Worm (Caenorhabditis elegans) whole organism, L2 larva: ENCODE data around the gene lact-1.
A peak's percentile ranks its signal among the peaks of the same experiment; 100 is the strongest.

ENCODE experiments used
- Y55F3AM.14 ChIP-seq: fragments of 200-800 bp; sonication (Bioruptor generic); optimal IDR thresholded peaks from 2 replicates; lab custom pipeline; 2018; ENCODE audit warnings: mild to moderate bottlenecking, missing genetic modification characterization, missing compliant biosample characterization
- blmp-1 ChIP-seq: sonication (generic microtip); optimal IDR thresholded peaks from 2 replicates; lab custom pipeline; 2017; ENCODE audit warnings: missing genetic modification characterization, mild to moderate bottlenecking, missing compliant biosample characterization, antibody characterized with exemption, moderate library complexity; ENCODE audit not compliant: insufficient read depth
- ceh-82 ChIP-seq: fragments of 150-350 bp; optimal IDR thresholded peaks from 2 replicates; lab custom pipeline; 2014; ENCODE audit warnings: missing biosample characterization, missing genetic modification characterization
- elt-3 ChIP-seq: sonication (generic microtip); optimal IDR thresholded peaks from 2 replicates; lab custom pipeline; 2017; ENCODE audit warnings: missing biosample characterization, missing genetic modification characterization
- nhr-21 ChIP-seq: fragments of 150-350 bp; optimal IDR thresholded peaks from 2 replicates; lab custom pipeline; 2014; ENCODE audit warnings: missing biosample characterization, missing genetic modification characterization
- unc-39 ChIP-seq: fragments of 150-350 bp; optimal IDR thresholded peaks from 2 replicates; lab custom pipeline; 2014; ENCODE audit warnings: missing biosample characterization, missing genetic modification characterization
- unc-62 ChIP-seq: fragments of 150-350 bp; optimal IDR thresholded peaks from 2 replicates; lab custom pipeline; 2014; ENCODE audit warnings: missing biosample characterization, missing genetic modification reagents, missing genetic modification characterization
- zag-1 ChIP-seq: fragments of 150-350 bp; optimal IDR thresholded peaks from 2 replicates; lab custom pipeline; 2014; ENCODE audit warnings: missing biosample characterization, missing genetic modification characterization
- ztf-4 ChIP-seq: fragments of 150-350 bp; optimal IDR thresholded peaks from 2 replicates; lab custom pipeline; 2014; ENCODE audit warnings: missing biosample characterization, missing genetic modification characterization

ce11 chrX:7236717-7237116 lies 23.5 kb downstream of the lact-1 start:
- TF ChIP-seq nhr-21 (tag; lab: Kevin White, UChicago) (no peak), Y55F3AM.14 (GFP tag; lab: Kevin White, UChicago) (no peak), unc-39 (tag; lab: Kevin White, UChicago) (no peak), zag-1 (tag; lab: Kevin White, UChicago) (no peak), blmp-1 (tag; lab: Kevin White, UChicago) (no peak), unc-62 (GFP tag; lab: Kevin White, UChicago) (no peak), ceh-82 (no peak), ztf-4 (tag; lab: Kevin White, UChicago) (peak; percentile 55), elt-3 (tag; lab: Kevin White, UChicago) (no peak)
